Fruit fly (Drosophila melanogaster) whole organism, prepupa: ENCODE data around the gene CG32551.

Source experiments
- CG4318 ChIP-seq: fragments of 200-800 bp; sonication (Bioruptor generic); optimal IDR thresholded peaks from 3 replicates; lab custom pipeline; 2017; ENCODE audit warnings: missing biosample characterization, mild to moderate bottlenecking, missing genetic modification characterization
- CG6792 ChIP-seq: fragments of 200-800 bp; sonication (Bioruptor generic); optimal IDR thresholded peaks from 3 replicates; lab custom pipeline; 2016; ENCODE audit warnings: missing biosample characterization, missing genetic modification characterization
- CG6808 ChIP-seq: fragments of 200-800 bp; sonication (Bioruptor generic); optimal IDR thresholded peaks from 3 replicates; lab custom pipeline; 2017; ENCODE audit warnings: missing biosample characterization, missing genetic modification characterization, mild to moderate bottlenecking, moderate library complexity, missing genetic modification reagents
- CG6854 ChIP-seq: fragments of 200-800 bp; sonication (Bioruptor generic); optimal IDR thresholded peaks from 2 replicates; lab custom pipeline; 2017; ENCODE audit warnings: missing biosample characterization, mild to moderate bottlenecking, missing genetic modification characterization
- CG8119 ChIP-seq: fragments of 200-800 bp; sonication (Bioruptor generic); IDR thresholded peaks from 3 replicates; pipeline ENCODE4 v1.3.6; 2022; ENCODE audit warnings: missing biosample characterization, missing genetic modification characterization
- Hr38 ChIP-seq: sonication (Bioruptor generic); optimal IDR thresholded peaks from 2 replicates; lab custom pipeline; 2016; ENCODE audit warnings: missing biosample characterization, missing genetic modification characterization
- Lpt ChIP-seq: fragments of 200-800 bp; sonication (Bioruptor generic); optimal IDR thresholded peaks from 3 replicates; lab custom pipeline; 2016; ENCODE audit warnings: missing biosample characterization, missing genetic modification characterization
- acj6 ChIP-seq: fragments of 200-800 bp; sonication (Bioruptor generic); optimal IDR thresholded peaks from 3 replicates; lab custom pipeline; 2016; ENCODE audit warnings: missing biosample characterization, missing genetic modification characterization
- topi ChIP-seq: fragments of 200-800 bp; sonication (Bioruptor generic); optimal IDR thresholded peaks from 3 replicates; lab custom pipeline; 2016; ENCODE audit warnings: missing biosample characterization, missing genetic modification characterization

dm6 chrX:18482537-18482936 is 43.9 kb downstream of the CG32551 start:
- TF ChIP-seq Lpt (no peak), CG8119 (GFP tag; lab: Robert Waterston, UW) (no peak), CG4318 (GFP tag; lab: Kevin White, UChicago) (no peak), CG6792 (GFP tag; lab: Kevin White, UChicago) (no peak), acj6 (GFP tag; lab: Kevin White, UChicago) (no peak), topi (GFP tag; lab: Kevin White, UChicago) (no peak), CG6808 (GFP tag; lab: Kevin White, UChicago) (no peak), CG6854 (GFP tag; lab: Kevin White, UChicago) (no peak), Hr38 (GFP tag; lab: Kevin White, UChicago) (no peak)
